Fruit fly (Drosophila melanogaster) whole organism, embryonic: ENCODE measurements around the gene prg.

Experiments
- Awh ChIP-seq: fragments of 200-800 bp; sonication (Bioruptor generic); IDR thresholded peaks from 2 replicates; pipeline ENCODE4, ENCODE4 v1.3.6; 2022; ENCODE audit warnings: missing biosample characterization, missing genetic modification characterization
- B-H2 ChIP-seq: fragments of 200-800 bp; sonication (Bioruptor generic); optimal IDR thresholded peaks from 2 replicates; lab custom pipeline; 2018; ENCODE audit warnings: missing biosample characterization, mild to moderate bottlenecking, missing genetic modification characterization
- BEAF-32 ChIP-seq: fragments of 200-800 bp; sonication (Bioruptor generic); optimal IDR thresholded peaks from 3 replicates; lab custom pipeline; 2017; ENCODE audit warnings: missing biosample characterization, missing genetic modification characterization, mild to moderate bottlenecking, moderate library complexity, missing genetic modification reagents
- CG10267 ChIP-seq: fragments of 200-800 bp; sonication (Bioruptor generic); optimal IDR thresholded peaks from 2 replicates; lab custom pipeline; 2018; ENCODE audit warnings: missing biosample characterization, mild to moderate bottlenecking, missing genetic modification characterization, moderate library complexity
- CG13287 ChIP-seq: fragments of 200-800 bp; sonication (Bioruptor generic); IDR thresholded peaks from 2 replicates; pipeline ENCODE4 v1.3.6; 2022; ENCODE audit warnings: missing biosample characterization, missing genetic modification characterization; ENCODE audit not compliant: partially characterized antibody
- CG14667 ChIP-seq: fragments of 200-800 bp; sonication (Bioruptor generic); IDR thresholded peaks from 2 replicates; pipeline ENCODE4 v1.3.6; 2022; ENCODE audit warnings: missing biosample characterization, missing genetic modification characterization
- CG14710 ChIP-seq: fragments of 200-800 bp; sonication (Bioruptor generic); optimal IDR thresholded peaks from 3 replicates; lab custom pipeline; 2019; ENCODE audit warnings: missing biosample characterization, mild to moderate bottlenecking, missing genetic modification characterization, moderate library complexity
- CG15479 ChIP-seq: fragments of 200-800 bp; sonication (Bioruptor generic); optimal IDR thresholded peaks from 3 replicates; lab custom pipeline; 2019; ENCODE audit warnings: missing biosample characterization, mild to moderate bottlenecking, missing genetic modification characterization, moderate library complexity
- CG15514 ChIP-seq: fragments of 200-800 bp; sonication (Bioruptor generic); optimal IDR thresholded peaks from 3 replicates; lab custom pipeline; 2017; ENCODE audit warnings: missing biosample characterization, missing genetic modification characterization, mild to moderate bottlenecking, moderate library complexity, missing genetic modification reagents
- CG15601 ChIP-seq: fragments of 200-800 bp; sonication (Bioruptor generic); optimal IDR thresholded peaks from 3 replicates; lab custom pipeline; 2019; ENCODE audit warnings: missing biosample characterization, mild to moderate bottlenecking, missing genetic modification characterization, moderate library complexity
- CG1602 ChIP-seq: fragments of 200-800 bp; sonication (Bioruptor generic); optimal IDR thresholded peaks from 3 replicates; lab custom pipeline; 2016; ENCODE audit warnings: missing biosample characterization, missing genetic modification characterization
- CG18011 ChIP-seq: fragments of 200-800 bp; sonication (Bioruptor generic); optimal IDR thresholded peaks from 2 replicates; lab custom pipeline; 2017; ENCODE audit warnings: missing biosample characterization, missing genetic modification characterization, mild to moderate bottlenecking, moderate library complexity, missing genotype
- CG18476 ChIP-seq: fragments of 200-800 bp; sonication (Bioruptor generic); optimal IDR thresholded peaks from 2 replicates; lab custom pipeline; 2016; ENCODE audit warnings: missing biosample characterization, mild to moderate bottlenecking, missing genetic modification characterization
- CG31441 ChIP-seq: fragments of 200-800 bp; sonication (Bioruptor generic); IDR thresholded peaks from 2 replicates; pipeline ENCODE4 v1.3.6; 2022; ENCODE audit warnings: missing biosample characterization, missing genetic modification characterization
- CG33557 ChIP-seq: fragments of 200-800 bp; sonication (Bioruptor generic); optimal IDR thresholded peaks from 2 replicates; lab custom pipeline; 2019; ENCODE audit warnings: missing biosample characterization, mild to moderate bottlenecking, missing genetic modification characterization, moderate library complexity
- CG4617 ChIP-seq: fragments of 200-800 bp; sonication (Bioruptor generic); optimal IDR thresholded peaks from 3 replicates; lab custom pipeline; 2016; ENCODE audit warnings: missing biosample characterization, missing genetic modification characterization, borderline replicate concordance
- CG4854 ChIP-seq: fragments of 200-800 bp; sonication (Bioruptor generic); optimal IDR thresholded peaks from 2 replicates; lab custom pipeline; 2016; ENCODE audit warnings: missing biosample characterization, missing genetic modification characterization, inconsistent platforms
- CG5953 ChIP-seq: fragments of 200-800 bp; sonication (Bioruptor generic); IDR thresholded peaks from 2 replicates; pipeline ENCODE4 v1.3.6; 2022; ENCODE audit warnings: missing biosample characterization, missing genetic modification characterization
- CG7271 ChIP-seq: fragments of 200-800 bp; sonication (Bioruptor generic); optimal IDR thresholded peaks from 2 replicates; lab custom pipeline; 2018; ENCODE audit warnings: missing biosample characterization, mild to moderate bottlenecking, missing genetic modification characterization, moderate library complexity
- CG7556 ChIP-seq: fragments of 200-800 bp; sonication (Bioruptor generic); optimal IDR thresholded peaks from 2 replicates; lab custom pipeline; 2017; ENCODE audit warnings: missing biosample characterization, mild to moderate bottlenecking, missing genetic modification characterization
- CG8924 ChIP-seq: fragments of 200-800 bp; optimal IDR thresholded peaks from 3 replicates; lab custom pipeline; 2019; ENCODE audit warnings: missing biosample characterization, mild to moderate bottlenecking, missing genetic modification characterization, moderate library complexity
- CG9437 ChIP-seq: fragments of 200-800 bp; sonication (Bioruptor generic); optimal IDR thresholded peaks from 2 replicates; lab custom pipeline; 2018; ENCODE audit warnings: missing biosample characterization, mild to moderate bottlenecking, missing genetic modification characterization
- CG9609 ChIP-seq: fragments of 200-800 bp; sonication (Bioruptor generic); optimal IDR thresholded peaks from 3 replicates; lab custom pipeline; 2016; ENCODE audit warnings: missing biosample characterization, missing genetic modification characterization
- D19A ChIP-seq: fragments of 200-800 bp; optimal IDR thresholded peaks from 3 replicates; lab custom pipeline; 2019; ENCODE audit warnings: missing biosample characterization, mild to moderate bottlenecking, missing genetic modification characterization, moderate library complexity
- Dp ChIP-seq: fragments of 200-800 bp; sonication (Bioruptor generic); optimal IDR thresholded peaks from 2 replicates; lab custom pipeline; 2018; ENCODE audit warnings: missing biosample characterization, mild to moderate bottlenecking, missing genetic modification characterization, moderate library complexity
- E2f2 ChIP-seq: fragments of 200-800 bp; sonication (Bioruptor generic); IDR thresholded peaks from 2 replicates; pipeline ENCODE4 v1.3.6; 2022; ENCODE audit warnings: missing biosample characterization, missing genetic modification characterization
- Elba2 ChIP-seq: fragments of 200-800 bp; sonication (Bioruptor generic); optimal IDR thresholded peaks from 3 replicates; lab custom pipeline; 2016; ENCODE audit warnings: missing biosample characterization, missing genetic modification characterization
- Hmr ChIP-seq: fragments of 200-800 bp; sonication (Bioruptor generic); optimal IDR thresholded peaks from 3 replicates; lab custom pipeline; 2017; ENCODE audit warnings: mild to moderate bottlenecking, missing biosample characterization, missing genetic modification reagents, missing genetic modification characterization
- Hsf ChIP-seq: fragments of 200-800 bp; sonication (Bioruptor generic); optimal IDR thresholded peaks from 3 replicates; lab custom pipeline; 2016; ENCODE audit warnings: missing biosample characterization, missing genetic modification characterization
- Lhr ChIP-seq: fragments of 200-800 bp; sonication (Bioruptor generic); optimal IDR thresholded peaks from 3 replicates; lab custom pipeline; 2017; ENCODE audit warnings: mild to moderate bottlenecking, missing biosample characterization, missing genetic modification reagents, missing genetic modification characterization
- MESR4 ChIP-seq: fragments of 200-800 bp; sonication (Bioruptor generic); optimal IDR thresholded peaks from 2 replicates; lab custom pipeline; 2018; ENCODE audit warnings: missing biosample characterization, mild to moderate bottlenecking, missing genetic modification characterization, moderate library complexity
- Pdp1 ChIP-seq, 2 experiments: fragments of 200-800 bp; sonication (Bioruptor generic); optimal IDR thresholded peaks; 3 replicates each; lab custom pipeline; 2016; ENCODE audit warnings: missing biosample characterization in 2 of 2, missing genetic modification characterization in 2 of 2, mild to moderate bottlenecking in 1 of 2, moderate library complexity in 1 of 2
- Sin3A ChIP-seq: fragments of >200 bp; optimal IDR thresholded peaks from 2 replicates; lab custom pipeline; 2018
- Ssrp ChIP-seq: fragments of 200-800 bp; sonication (Bioruptor generic); optimal IDR thresholded peaks from 2 replicates; lab custom pipeline; 2018; ENCODE audit warnings: missing biosample characterization, mild to moderate bottlenecking, missing genetic modification characterization, moderate library complexity
- TFAM ChIP-seq: fragments of 200-800 bp; sonication (Bioruptor generic); optimal IDR thresholded peaks from 2 replicates; lab custom pipeline; 2017; ENCODE audit warnings: missing biosample characterization, missing genetic modification characterization, inconsistent platforms
- YL-1 ChIP-seq: fragments of 200-800 bp; sonication (Bioruptor generic); optimal IDR thresholded peaks from 3 replicates; lab custom pipeline; 2017; ENCODE audit warnings: missing biosample characterization, mild to moderate bottlenecking, missing genetic modification characterization
- cg ChIP-seq: fragments of 200-800 bp; sonication (Bioruptor generic); optimal IDR thresholded peaks from 3 replicates; lab custom pipeline; 2019; ENCODE audit warnings: missing biosample characterization, mild to moderate bottlenecking, missing genetic modification characterization, moderate library complexity
- dpn ChIP-seq, 2 experiments: fragments of 200-800 bp; sonication (Bioruptor generic); optimal IDR thresholded peaks; 3 replicates each; lab custom pipeline; 2016; ENCODE audit warnings: missing biosample characterization in 2 of 2, missing genetic modification characterization in 2 of 2
- eve ChIP-seq, 2 experiments: fragments of >200 bp; optimal IDR thresholded peaks; 2 replicates each; lab custom pipeline; 2017; ENCODE audit warnings: missing biosample characterization in 2 of 2, missing genetic modification characterization in 2 of 2
- fd3F ChIP-seq: fragments of 200-800 bp; sonication (Bioruptor generic); optimal IDR thresholded peaks from 2 replicates; lab custom pipeline; 2018; ENCODE audit warnings: missing biosample characterization, mild to moderate bottlenecking, missing genetic modification characterization, moderate library complexity
- gce ChIP-seq: fragments of 200-800 bp; sonication (Bioruptor generic); IDR thresholded peaks from 3 replicates; pipeline ENCODE4 v1.3.6; 2022; ENCODE audit warnings: missing biosample characterization, missing genetic modification characterization
- grn ChIP-seq: fragments of 200-800 bp; sonication (Bioruptor generic); optimal IDR thresholded peaks from 3 replicates; lab custom pipeline; 2017; ENCODE audit warnings: missing biosample characterization, missing genetic modification characterization
- gsb-n ChIP-seq: fragments of 200-800 bp; sonication (Bioruptor generic); optimal IDR thresholded peaks from 3 replicates; lab custom pipeline; 2018; ENCODE audit warnings: missing biosample characterization, mild to moderate bottlenecking, missing genetic modification characterization
- lilli ChIP-seq: fragments of 200-800 bp; sonication (Bioruptor generic); optimal IDR thresholded peaks from 3 replicates; lab custom pipeline; 2016; ENCODE audit warnings: missing biosample characterization, missing genetic modification characterization
- nau ChIP-seq: fragments of 200-800 bp; sonication (Bioruptor generic); optimal IDR thresholded peaks from 3 replicates; lab custom pipeline; 2017; ENCODE audit warnings: missing biosample characterization, mild to moderate bottlenecking, missing genetic modification characterization, missing genetic modification reagents
- pho ChIP-seq: fragments of 200-800 bp; sonication (Bioruptor generic); optimal IDR thresholded peaks from 2 replicates; lab custom pipeline; 2016; ENCODE audit warnings: missing biosample characterization, missing genetic modification characterization
- phol ChIP-seq: fragments of 200-800 bp; sonication (Bioruptor generic); optimal IDR thresholded peaks from 3 replicates; lab custom pipeline; 2018; ENCODE audit warnings: missing biosample characterization, mild to moderate bottlenecking, missing genetic modification characterization, moderate library complexity

prg gene

dm6 chr2L:8414887-8415883 lies 49.1 kb upstream of the prg start, which contains the start of the genes CG13398 and Akap200 (continued):
- TF ChIP-seq Elba2 (GFP tag; lab: Kevin White, UChicago) = no peak
- TF ChIP-seq CG15479 (GFP tag; lab: Kevin White, UChicago) = peak; percentile 20
- peak; percentile 11 for TF ChIP-seq gsb-n (tag; lab: Kevin White, UChicago)
- TF ChIP-seq CG14667 (GFP tag; lab: Robert Waterston, UW) = 0 out of 2 replicates have a peak, but pooled peaks have one; percentile 11
- no peak for TF ChIP-seq CG4854
- peak; percentile 94 for TF ChIP-seq phol (tag; lab: Kevin White, UChicago)
- peak; percentile 3 for TF ChIP-seq pho (GFP tag; lab: Kevin White, UChicago)
- TF ChIP-seq CG5953 (GFP tag; lab: Robert Waterston, UW) = 0 out of 2 replicates have a peak, but pooled peaks have one; percentile 29
- TF ChIP-seq D19A (tag; lab: Kevin White, UChicago) = peak; percentile 41
- peak; percentile 44 for TF ChIP-seq CG18476 (GFP tag; lab: Kevin White, UChicago)
- no peak for TF ChIP-seq TFAM
- peak; percentile 46 for TF ChIP-seq CG8924
- TF ChIP-seq CG18011 (GFP tag; lab: Kevin White, UChicago) = no peak
- TF ChIP-seq MESR4 = peak; percentile 92
- TF ChIP-seq Lhr = peak; percentile 8
- peak; percentile 5 for TF ChIP-seq fd3F (GFP tag; lab: Kevin White, UChicago)
- TF ChIP-seq B-H2 (GFP tag; lab: Kevin White, UChicago) = peak; percentile 29
- peak; percentile 47 for TF ChIP-seq CG10267 (tag; lab: Kevin White, UChicago)
- peak; percentile 17 for TF ChIP-seq YL-1 (GFP tag; lab: Kevin White, UChicago)
- peak in 1 of 2 experiments; percentile 9 for TF ChIP-seq dpn (GFP tag; optimal IDR thresholded peaks at IDR 0.05; lab: Kevin White, UChicago)
- TF ChIP-seq Awh (GFP tag; lab: Robert Waterston, UW) = no peak
- peak; percentile 3 for TF ChIP-seq Hmr (GFP tag; lab: Kevin White, UChicago)
- peak; percentile 19 for TF ChIP-seq CG15514 (GFP tag; lab: Kevin White, UChicago)
- TF ChIP-seq gce (GFP tag; lab: Robert Waterston, UW) = no peak
- peak; percentile 16 for TF ChIP-seq BEAF-32
- 0 out of 2 replicates have a peak, but pooled peaks have one; percentile 15 for TF ChIP-seq CG13287
- no peak for TF ChIP-seq CG9609 (GFP tag; lab: Kevin White, UChicago)
- TF ChIP-seq CG14710 = peak; percentile 66
- TF ChIP-seq CG7271 (tag; lab: Kevin White, UChicago) = no peak
- no peak for TF ChIP-seq CG15601 (tag; lab: Kevin White, UChicago)
- TF ChIP-seq Ssrp (tag; lab: Kevin White, UChicago) = peak; percentile 37
- TF ChIP-seq E2f2 (GFP tag; lab: Robert Waterston, UW) = peak; percentile 45
- TF ChIP-seq CG4617 = peak; percentile 72
- TF ChIP-seq eve (GFP tag; optimal IDR thresholded peaks at IDR 0.05; lab: Kevin White, UChicago) = no peak
- no peak for TF ChIP-seq cg (GFP tag; lab: Kevin White, UChicago)
- TF ChIP-seq Dp (GFP tag; lab: Kevin White, UChicago) = peak; percentile 49
- peak; percentile 24 for TF ChIP-seq grn
- peak; percentile 6 for TF ChIP-seq CG33557 (GFP tag; lab: Kevin White, UChicago)
- peak; percentile 46 for TF ChIP-seq Sin3A (lab: Kevin White, UChicago)
- TF ChIP-seq CG1602 (GFP tag; lab: Kevin White, UChicago) = peak; percentile 31
- no peak for TF ChIP-seq CG7556 (GFP tag; lab: Kevin White, UChicago)
- peak; percentile 57 for TF ChIP-seq CG9437 (GFP tag; lab: Kevin White, UChicago)
- TF ChIP-seq nau (GFP tag; lab: Kevin White, UChicago) = no peak
- TF ChIP-seq Hsf (GFP tag; lab: Kevin White, UChicago) = peak; percentile 16
- TF ChIP-seq lilli (GFP tag; lab: Kevin White, UChicago) = peak; percentile 36
- peak in 1 of 2 experiments; percentile 32 for TF ChIP-seq Pdp1 (GFP tag; optimal IDR thresholded peaks at IDR 0.05; lab: Kevin White, UChicago)
- TF ChIP-seq CG31441 (GFP tag; lab: Robert Waterston, UW) = no peak
